Fruit fly (Drosophila melanogaster) whole organism, adult: ENCODE data around the gene CG3823.
A peak's percentile ranks its signal among the peaks of the same experiment; 100 is the strongest.

Experiments
- CG12768 ChIP-seq: fragments of 200-800 bp; sonication (Bioruptor generic); optimal IDR thresholded peaks from 2 replicates; lab custom pipeline; 2017; ENCODE audit warnings: missing biosample characterization, missing genetic modification characterization, mild to moderate bottlenecking, moderate library complexity, missing genetic modification reagents
- CG14711 ChIP-seq: fragments of 200-800 bp; sonication (Bioruptor generic); optimal IDR thresholded peaks from 2 replicates; lab custom pipeline; 2018; ENCODE audit warnings: missing biosample characterization, mild to moderate bottlenecking, missing genetic modification characterization, moderate library complexity
- CG1620 ChIP-seq: fragments of 200-800 bp; sonication (Bioruptor generic); optimal IDR thresholded peaks from 2 replicates; lab custom pipeline; 2016; ENCODE audit warnings: missing biosample characterization, missing genetic modification characterization
- CG33017 ChIP-seq: fragments of 200-800 bp; sonication (Bioruptor generic); optimal IDR thresholded peaks from 2 replicates; lab custom pipeline; 2018; ENCODE audit warnings: missing biosample characterization, mild to moderate bottlenecking, missing genetic modification characterization, moderate library complexity
- CG7101 ChIP-seq: fragments of 200-800 bp; sonication (Bioruptor generic); optimal IDR thresholded peaks from 2 replicates; lab custom pipeline; 2018; ENCODE audit warnings: missing biosample characterization, mild to moderate bottlenecking, missing genetic modification characterization, moderate library complexity
- Clk ChIP-seq: fragments of 200-800 bp; sonication (Bioruptor generic); optimal IDR thresholded peaks from 2 replicates; lab custom pipeline; 2017; ENCODE audit warnings: missing biosample characterization, missing genetic modification characterization
- Crg-1 ChIP-seq: fragments of 200-800 bp; sonication (Bioruptor generic); optimal IDR thresholded peaks from 2 replicates; lab custom pipeline; 2016; ENCODE audit warnings: missing biosample characterization, missing genetic modification characterization
- Hr96 ChIP-seq: fragments of 200-800 bp; sonication (Bioruptor generic); optimal IDR thresholded peaks from 2 replicates; lab custom pipeline; 2016; ENCODE audit warnings: missing biosample characterization, missing genetic modification characterization
- cnc ChIP-seq, 2 experiments: fragments of >200 bp; optimal IDR thresholded peaks; 2 replicates each; lab custom pipeline; 2017
- kay ChIP-seq: fragments of 200-800 bp; sonication (Bioruptor generic); peaks from one replicate; lab custom pipeline; 2016; ENCODE audit warnings: missing biosample characterization, missing genetic modification characterization, borderline replicate concordance
- ovo ChIP-seq: fragments of 200-800 bp; sonication (Bioruptor generic); optimal IDR thresholded peaks from 2 replicates; lab custom pipeline; 2016; ENCODE audit warnings: missing biosample characterization, missing genetic modification characterization
- pad ChIP-seq: fragments of 200-800 bp; sonication (Bioruptor generic); optimal IDR thresholded peaks from 3 replicates; lab custom pipeline; 2017; ENCODE audit warnings: missing biosample characterization, missing genetic modification characterization, mild to moderate bottlenecking, moderate library complexity, missing genetic modification reagents
- toe ChIP-seq: fragments of 200-800 bp; sonication (Bioruptor generic); optimal IDR thresholded peaks from 2 replicates; lab custom pipeline; 2016; ENCODE audit warnings: missing biosample characterization, missing genetic modification characterization

- peak; percentile 77 for TF ChIP-seq pad (GFP tag; lab: Kevin White, UChicago)
- TF ChIP-seq Clk (GFP tag; lab: Kevin White, UChicago), result no peak
- TF ChIP-seq kay (GFP tag; lab: Kevin White, UChicago), result no peak
- no peak for TF ChIP-seq toe (GFP tag; lab: Kevin White, UChicago)
- TF ChIP-seq Crg-1 (GFP tag; lab: Kevin White, UChicago), result peak; percentile 60
- peak; percentile 80 for TF ChIP-seq CG7101 (tag; lab: Kevin White, UChicago)
- no peak for TF ChIP-seq cnc (optimal IDR thresholded peaks at IDR 0.05; lab: Kevin White, UChicago)
- peak; percentile 52 for TF ChIP-seq Hr96
- TF ChIP-seq CG14711, result peak; percentile 60
- TF ChIP-seq CG33017 (tag; lab: Kevin White, UChicago), result peak; percentile 17
- TF ChIP-seq ovo (GFP tag; lab: Kevin White, UChicago), result no peak
- TF ChIP-seq CG12768 (GFP tag; lab: Kevin White, UChicago), result no peak
- TF ChIP-seq CG1620 (GFP tag; lab: Kevin White, UChicago), result peak; percentile 46
Measured at dm6 chrX:6340593-6341068, 36.9 kb downstream of the CG3823 start.
